Worm (Caenorhabditis elegans): ENCODE data around the gene F13A2.2.

F13A2.2 gene

DNA sequence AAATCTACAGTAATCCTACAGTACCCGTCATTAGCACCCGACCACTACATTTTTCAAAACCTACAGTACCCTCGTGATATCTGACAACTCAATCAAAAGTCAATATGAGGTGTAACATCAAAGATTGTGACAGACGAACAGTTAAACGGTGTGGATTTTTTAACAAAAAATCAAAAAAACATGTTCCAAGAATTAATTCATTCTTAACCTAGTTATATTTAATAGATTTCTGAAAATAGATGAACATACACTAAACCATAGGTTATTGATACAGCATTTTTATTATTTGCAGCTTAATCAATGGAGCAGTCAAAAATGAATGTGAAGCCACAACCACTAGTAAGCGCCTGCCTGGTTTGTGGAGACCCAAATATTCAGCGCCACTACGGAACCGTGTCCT lies 23.1 kb upstream of the F13A2.2 start, which contains the start of gene nhr-118:
TSS of gene nhr-118 (plus strand) at position 301 of the 400 bp plus-strand sequence.
- TF ChIP-seq him-1 (tag; optimal IDR thresholded peaks at IDR 0.05), result no peak
- TF ChIP-seq dao-5 (tag; optimal IDR thresholded peaks at IDR 0.05), result no peak
- no peak for TF ChIP-seq W03F9.2 (tag; optimal IDR thresholded peaks at IDR 0.05)

- TF ChIP-seq him-1 (tag; optimal IDR thresholded peaks at IDR 0.05) (no peak), W03F9.2 (tag; optimal IDR thresholded peaks at IDR 0.05) (no peak), dao-5 (tag; optimal IDR thresholded peaks at IDR 0.05) (no peak)
Measured at ce11 chrV:4401865-4402264, 17.5 kb upstream of the F13A2.2 start, which contains the start of gene F13A2.5. TSS of gene F13A2.5 (minus strand) at chrV:4401965.

DNA sequence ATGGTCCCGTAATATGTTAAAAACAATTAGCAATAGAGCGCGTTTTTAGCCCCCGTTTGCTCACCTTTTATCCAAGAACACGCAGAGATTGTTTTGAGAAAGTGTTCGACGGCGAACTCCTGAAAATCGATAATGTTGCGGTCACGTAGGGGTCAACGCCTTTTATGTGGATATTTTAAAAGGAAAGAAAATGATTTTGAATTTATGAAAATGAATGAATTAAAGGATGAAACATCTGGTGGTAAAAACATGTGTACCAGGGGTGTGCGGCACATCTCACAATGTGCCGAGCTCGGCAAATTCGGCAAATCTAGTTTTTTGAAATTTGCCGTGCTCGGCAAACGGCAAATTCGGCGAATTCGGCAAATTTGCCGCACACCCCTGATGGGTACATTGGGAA lies 15.7 kb upstream of the F13A2.2 start, which contains the start of gene F13A2.4:
TSS of gene F13A2.4 (minus strand) at position 101 of the 400 bp plus-strand sequence.
- no peak for TF ChIP-seq W03F9.2 (tag; optimal IDR thresholded peaks at IDR 0.05)
- no peak for TF ChIP-seq him-1 (tag; optimal IDR thresholded peaks at IDR 0.05)
- TF ChIP-seq dao-5 (tag; optimal IDR thresholded peaks at IDR 0.05), result no peak

ce11 chrV:4398884-4399283 lies 14.5 kb upstream of the F13A2.2 start:
- TF ChIP-seq W03F9.2 (tag; optimal IDR thresholded peaks at IDR 0.05) (no peak), dao-5 (tag; optimal IDR thresholded peaks at IDR 0.05) (no peak)

DNA sequence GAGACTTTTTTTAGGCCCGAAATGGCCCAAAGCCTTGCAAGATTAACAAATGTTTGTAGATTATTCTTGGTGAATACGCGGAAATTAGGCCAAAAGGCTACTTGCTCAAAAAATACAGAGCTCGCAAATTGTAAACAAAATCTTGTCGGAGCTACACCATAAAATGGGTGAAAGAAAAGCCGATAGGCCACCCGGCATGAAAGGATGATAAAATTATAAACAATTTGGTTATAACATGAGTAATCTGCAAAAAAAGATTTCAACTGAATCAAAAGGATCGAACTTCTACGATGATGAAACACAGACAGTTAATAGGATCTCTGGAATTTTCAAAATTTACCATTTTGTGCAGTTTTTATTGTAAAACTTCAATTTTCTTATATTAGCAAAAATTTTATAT lies 13.7 kb upstream of the F13A2.2 start:
- no peak for TF ChIP-seq dao-5 (tag; optimal IDR thresholded peaks at IDR 0.05)
- no peak for TF ChIP-seq him-1 (tag; optimal IDR thresholded peaks at IDR 0.05)
- TF ChIP-seq W03F9.2 (tag; optimal IDR thresholded peaks at IDR 0.05), result no peak

DNA sequence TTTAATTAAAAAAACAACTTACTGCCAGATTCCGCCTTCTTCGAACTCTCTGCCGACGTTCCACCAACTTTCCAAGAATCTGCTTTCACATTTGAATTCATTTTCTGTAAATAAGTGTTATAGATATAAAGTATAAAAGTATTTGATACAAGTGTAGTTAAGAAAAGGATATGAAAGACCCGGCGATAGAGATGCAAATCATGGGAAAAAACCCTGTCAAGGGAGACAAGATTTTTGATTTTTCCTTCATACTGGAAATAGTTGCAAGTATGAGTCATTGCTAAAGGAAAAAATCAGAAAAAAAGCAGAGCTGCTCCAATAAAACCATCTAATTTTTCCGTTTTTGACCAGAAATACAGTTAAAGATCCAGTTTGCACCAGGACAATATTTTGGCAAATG lies 11.9 kb upstream of the F13A2.2 start, which contains the start of gene F13A2.3:
TSS of gene F13A2.3 (minus strand) at position 101 of the 400 bp plus-strand sequence.
- no peak for TF ChIP-seq dao-5 (tag; optimal IDR thresholded peaks at IDR 0.05)
- TF ChIP-seq him-1 (tag; optimal IDR thresholded peaks at IDR 0.05), result no peak
- no peak for TF ChIP-seq W03F9.2 (tag; optimal IDR thresholded peaks at IDR 0.05)

DNA sequence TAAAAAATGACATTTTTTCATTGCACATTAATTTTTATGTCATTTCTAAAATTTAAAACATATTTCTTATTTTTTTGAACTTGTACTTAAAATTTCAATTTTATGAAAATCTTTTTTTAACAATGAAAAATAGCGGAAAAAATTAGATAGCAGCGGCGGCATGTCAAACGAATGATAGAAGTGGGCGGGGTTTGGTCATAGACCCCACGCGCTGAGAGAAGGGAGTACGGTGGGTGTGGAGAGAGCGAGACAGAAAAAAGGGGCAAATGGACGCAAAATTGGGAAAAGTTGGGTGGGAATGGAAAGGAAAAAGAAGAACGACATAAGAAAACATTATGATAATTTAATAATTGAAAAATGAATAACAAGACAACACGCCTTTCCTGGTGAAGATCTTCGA lies 3.5 kb upstream of the F13A2.2 start:
- TF ChIP-seq W03F9.2 (tag; optimal IDR thresholded peaks at IDR 0.05), result no peak
- no peak for TF ChIP-seq him-1 (tag; optimal IDR thresholded peaks at IDR 0.05)
- no peak for TF ChIP-seq dao-5 (tag; optimal IDR thresholded peaks at IDR 0.05)

ce11 chrV:4387402-4387801 lies 3.0 kb upstream of the F13A2.2 start, which contains the start of gene F13A2.9:
TSS of gene F13A2.9 (minus strand) at chrV:4387502.
- TF ChIP-seq him-1 (tag; optimal IDR thresholded peaks at IDR 0.05) (no peak), dao-5 (tag; optimal IDR thresholded peaks at IDR 0.05) (no peak), W03F9.2 (tag; optimal IDR thresholded peaks at IDR 0.05) (no peak)

DNA sequence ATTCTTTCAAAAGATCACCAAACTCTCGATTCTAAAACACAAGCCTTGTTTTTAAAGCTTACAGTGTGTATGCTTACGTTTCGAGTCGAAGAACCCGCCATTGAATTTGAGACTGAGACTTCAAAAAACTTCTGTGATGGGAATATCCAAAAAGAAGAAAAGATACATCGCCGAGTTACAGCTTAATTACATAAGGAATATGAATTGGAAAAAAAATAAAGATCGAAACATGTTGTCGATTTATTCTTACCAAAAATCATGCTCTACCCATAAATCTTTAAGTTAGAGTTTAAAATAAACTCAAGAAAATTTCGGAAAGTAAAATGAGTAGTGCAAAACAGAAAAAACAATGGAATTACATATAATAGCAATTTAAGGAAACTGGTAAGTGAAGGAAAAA lies 1.8 kb upstream of the F13A2.2 start, which contains the start of gene F13A2.10:
TSS of gene F13A2.10 (minus strand) at position 101 of the 400 bp plus-strand sequence.
- TF ChIP-seq dao-5 (tag; optimal IDR thresholded peaks at IDR 0.05) (no peak), W03F9.2 (tag; optimal IDR thresholded peaks at IDR 0.05) (no peak)

DNA sequence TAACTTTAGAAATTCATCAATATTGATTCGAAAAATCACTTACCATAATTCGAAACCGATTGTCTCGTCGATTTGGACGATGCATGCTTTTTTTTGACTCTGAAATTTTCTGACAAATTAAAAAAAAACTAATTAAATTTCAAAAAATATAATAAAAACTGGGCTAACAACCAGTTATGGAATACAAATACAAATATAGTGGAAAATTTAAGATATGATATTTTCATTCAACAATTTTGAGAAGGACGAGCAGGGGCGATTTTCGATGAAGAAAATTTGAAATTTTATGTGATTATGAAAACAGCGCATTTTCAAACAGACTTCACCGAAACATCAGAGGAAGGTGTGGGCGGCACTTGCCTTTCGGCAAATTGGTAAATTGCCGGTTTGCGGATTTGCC lies 2.1 kb downstream of the F13A2.2 start, which contains the start of gene F13A2.1:
TSS of gene F13A2.1 (minus strand) at position 101 of the 400 bp plus-strand sequence.
- no peak for TF ChIP-seq dao-5 (tag; optimal IDR thresholded peaks at IDR 0.05)

DNA sequence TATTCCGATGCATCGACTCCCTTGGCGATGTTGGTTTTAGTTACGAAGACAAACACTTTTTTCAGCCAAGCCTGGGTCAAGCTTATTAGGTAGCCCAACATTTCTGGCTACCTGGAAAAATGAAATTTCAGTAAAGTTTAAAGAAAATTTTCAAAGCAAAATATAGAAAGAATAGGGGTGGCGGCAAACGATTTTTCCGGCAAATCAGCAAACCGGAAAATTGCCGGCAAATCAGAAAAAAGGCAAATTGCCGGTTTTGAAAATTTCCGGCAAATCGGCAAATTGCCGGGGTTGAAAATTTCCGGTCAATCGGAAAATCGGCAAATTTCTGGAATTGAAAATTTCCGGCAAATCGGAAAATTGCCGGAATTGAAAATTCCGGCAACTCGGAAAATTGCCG lies 6.8 kb downstream of the F13A2.2 start, which contains the start of gene F32D1.8:
TSS of gene F32D1.8 (minus strand) at position 101 of the 400 bp plus-strand sequence.
- no peak for TF ChIP-seq him-1 (tag; optimal IDR thresholded peaks at IDR 0.05)
- no peak for TF ChIP-seq W03F9.2 (tag; optimal IDR thresholded peaks at IDR 0.05)
- TF ChIP-seq dao-5 (tag; optimal IDR thresholded peaks at IDR 0.05), result no peak

- TF ChIP-seq W03F9.2 (tag; optimal IDR thresholded peaks at IDR 0.05), result peak; percentile 11
- TF ChIP-seq dao-5 (tag; optimal IDR thresholded peaks at IDR 0.05), result no peak
Measured at ce11 chrV:4375807-4376564, 8.4 kb downstream of the F13A2.2 start, which contains the start of gene F32D1.7. TSS of gene F32D1.7 (minus strand) at chrV:4376173.

DNA sequence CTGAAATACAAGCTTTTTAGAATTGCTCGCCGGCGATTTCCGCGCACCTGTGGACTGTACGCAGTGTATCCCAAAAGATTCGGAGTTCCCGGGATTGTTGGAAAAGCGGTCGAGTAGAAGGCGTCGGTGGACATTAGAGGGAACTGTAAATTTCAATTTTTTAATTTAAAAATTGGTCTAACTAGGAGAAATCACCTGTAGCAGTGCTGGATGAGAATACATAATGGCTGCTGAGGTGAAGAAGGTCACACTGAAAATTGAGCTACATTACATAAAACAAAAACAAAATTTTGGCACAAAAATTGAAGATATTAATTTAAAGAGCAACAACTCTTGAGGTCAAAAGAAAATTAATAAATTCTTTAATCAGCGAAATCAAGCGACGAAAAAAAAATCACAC lies 9.8 kb downstream of the F13A2.2 start, which contains the start of gene neg-1:
TSS of gene neg-1 (minus strand) at position 250 of the 400 bp plus-strand sequence.
- TF ChIP-seq him-1 (tag; optimal IDR thresholded peaks at IDR 0.05) (no peak), W03F9.2 (tag; optimal IDR thresholded peaks at IDR 0.05) (no peak), dao-5 (tag; optimal IDR thresholded peaks at IDR 0.05) (no peak)

- no peak for TF ChIP-seq dao-5 (tag; optimal IDR thresholded peaks at IDR 0.05)
- TF ChIP-seq W03F9.2 (tag; optimal IDR thresholded peaks at IDR 0.05), result no peak
- no peak for TF ChIP-seq him-1 (tag; optimal IDR thresholded peaks at IDR 0.05)
Measured at ce11 chrV:4373656-4374055, 10.7 kb downstream of the F13A2.2 start.
